Worm (Caenorhabditis elegans) whole organism, L2 larva: ENCODE results near the gene lin-24.

Experiments used
- C34F6.9 ChIP-seq: fragments of 150-350 bp; optimal IDR thresholded peaks from 2 replicates; lab custom pipeline; 2014; ENCODE audit warnings: missing biosample characterization, missing genetic modification characterization
- R02D3.7 ChIP-seq: fragments of 150-350 bp; optimal IDR thresholded peaks from 2 replicates; lab custom pipeline; 2014; ENCODE audit warnings: missing biosample characterization, missing genetic modification characterization
- Y55F3AM.14 ChIP-seq: fragments of 200-800 bp; sonication (Bioruptor generic); optimal IDR thresholded peaks from 2 replicates; lab custom pipeline; 2018; ENCODE audit warnings: mild to moderate bottlenecking, missing genetic modification characterization, missing compliant biosample characterization
- ZK546.5 ChIP-seq: sonication (generic microtip); optimal IDR thresholded peaks from 2 replicates; lab custom pipeline; 2017; ENCODE audit warnings: missing biosample characterization, missing genetic modification characterization
- alr-1 ChIP-seq: fragments of 150-350 bp; optimal IDR thresholded peaks from 2 replicates; lab custom pipeline; 2014; ENCODE audit warnings: missing biosample characterization, missing genetic modification characterization
- ceh-82 ChIP-seq: fragments of 150-350 bp; optimal IDR thresholded peaks from 2 replicates; lab custom pipeline; 2014; ENCODE audit warnings: missing biosample characterization, missing genetic modification characterization
- dmd-4 ChIP-seq: sonication (generic microtip); optimal IDR thresholded peaks from 2 replicates; lab custom pipeline; 2017; ENCODE audit warnings: missing biosample characterization, missing genetic modification characterization
- elt-3 ChIP-seq: sonication (generic microtip); optimal IDR thresholded peaks from 2 replicates; lab custom pipeline; 2017; ENCODE audit warnings: missing biosample characterization, missing genetic modification characterization
- gmeb-1 ChIP-seq: fragments of 150-350 bp; optimal IDR thresholded peaks from 2 replicates; lab custom pipeline; 2014; ENCODE audit warnings: missing biosample characterization, missing genetic modification characterization
- lin-11 ChIP-seq: fragments of 150-350 bp; sonication (generic microtip); optimal IDR thresholded peaks from 2 replicates; lab custom pipeline; 2014; ENCODE audit warnings: missing biosample characterization, missing genetic modification characterization, inconsistent platforms, mixed read lengths
- lin-13 ChIP-seq: fragments of 150-350 bp; optimal IDR thresholded peaks from 2 replicates; lab custom pipeline; 2014; ENCODE audit warnings: missing biosample characterization, missing genetic modification reagents, missing genetic modification characterization
- lin-39 ChIP-seq: fragments of 150-350 bp; optimal IDR thresholded peaks from 2 replicates; lab custom pipeline; 2014; ENCODE audit warnings: missing biosample characterization, missing genetic modification reagents, missing genetic modification characterization
- lsy-2 ChIP-seq, 2 experiments: fragments of 150-350 bp in 1 of 2; sonication (generic microtip) in 1 of 2; optimal IDR thresholded peaks; 2 replicates each; lab custom pipeline; 2014 to 2017; ENCODE audit warnings: missing biosample characterization in 2 of 2, missing genetic modification characterization in 2 of 2
- mab-5 ChIP-seq: fragments of 150-350 bp; optimal IDR thresholded peaks from 2 replicates; lab custom pipeline; 2014; ENCODE audit warnings: missing biosample characterization, missing genetic modification characterization
- mbf-1 ChIP-seq: sonication (generic microtip); optimal IDR thresholded peaks from 2 replicates; lab custom pipeline; 2017; ENCODE audit warnings: missing biosample characterization, missing genetic modification characterization
- mdl-1 ChIP-seq, 2 experiments: fragments of 150-350 bp in 1 of 2; sonication (generic microtip) in 1 of 2; optimal IDR thresholded peaks; 2 replicates each; lab custom pipeline; 2017; ENCODE audit warnings: missing biosample characterization in 2 of 2, missing genetic modification characterization in 2 of 2
- nhr-10 ChIP-seq: sonication (generic microtip); optimal IDR thresholded peaks from 2 replicates; lab custom pipeline; 2017; ENCODE audit warnings: missing biosample characterization, missing genetic modification characterization
- nhr-11 ChIP-seq: fragments of 150-350 bp; optimal IDR thresholded peaks from 2 replicates; lab custom pipeline; 2014; ENCODE audit warnings: missing biosample characterization, missing genetic modification characterization
- nhr-12 ChIP-seq: fragments of 150-350 bp; optimal IDR thresholded peaks from 2 replicates; lab custom pipeline; 2014; ENCODE audit warnings: missing biosample characterization, missing genetic modification characterization
- nhr-21 ChIP-seq: fragments of 150-350 bp; optimal IDR thresholded peaks from 2 replicates; lab custom pipeline; 2014; ENCODE audit warnings: missing biosample characterization, missing genetic modification characterization
- nhr-23 ChIP-seq: fragments of 150-350 bp; optimal IDR thresholded peaks from 2 replicates; lab custom pipeline; 2014; ENCODE audit warnings: missing biosample characterization, missing genetic modification reagents, missing genetic modification characterization
- nhr-25 ChIP-seq: fragments of 150-350 bp; sonication (generic microtip); optimal IDR thresholded peaks from 3 replicates; lab custom pipeline; 2014; ENCODE audit warnings: missing biosample characterization, missing genetic modification characterization
- nhr-6 ChIP-seq: fragments of 150-350 bp; optimal IDR thresholded peaks from 2 replicates; lab custom pipeline; 2014; ENCODE audit warnings: missing biosample characterization, missing genetic modification characterization
- nhr-77 ChIP-seq: fragments of 150-350 bp; optimal IDR thresholded peaks from 2 replicates; lab custom pipeline; 2014; ENCODE audit warnings: missing biosample characterization, missing genetic modification characterization
- peb-1 ChIP-seq: fragments of 150-350 bp; optimal IDR thresholded peaks from 2 replicates; lab custom pipeline; 2014; ENCODE audit warnings: missing biosample characterization, missing genetic modification characterization
- sem-4 ChIP-seq: fragments of 150-350 bp; optimal IDR thresholded peaks from 2 replicates; lab custom pipeline; 2014; ENCODE audit warnings: missing biosample characterization, missing genetic modification reagents, missing genetic modification characterization
- skn-1 ChIP-seq: sonication (generic microtip); optimal IDR thresholded peaks from 2 replicates; lab custom pipeline; 2017; ENCODE audit warnings: missing biosample characterization, missing genetic modification characterization
- snpc-4 ChIP-seq: fragments of 150-350 bp; optimal IDR thresholded peaks from 2 replicates; lab custom pipeline; 2014; ENCODE audit warnings: missing biosample characterization, missing genetic modification characterization
- unc-39 ChIP-seq: fragments of 150-350 bp; optimal IDR thresholded peaks from 2 replicates; lab custom pipeline; 2014; ENCODE audit warnings: missing biosample characterization, missing genetic modification characterization
- unc-55 ChIP-seq: fragments of 150-350 bp; sonication (generic microtip); optimal IDR thresholded peaks from 3 replicates; lab custom pipeline; 2014; ENCODE audit warnings: missing biosample characterization, missing genetic modification reagents, missing genetic modification characterization
- unc-62 ChIP-seq: fragments of 150-350 bp; optimal IDR thresholded peaks from 2 replicates; lab custom pipeline; 2014; ENCODE audit warnings: missing biosample characterization, missing genetic modification reagents, missing genetic modification characterization
- zag-1 ChIP-seq: fragments of 150-350 bp; optimal IDR thresholded peaks from 2 replicates; lab custom pipeline; 2014; ENCODE audit warnings: missing biosample characterization, missing genetic modification characterization
- ztf-11 ChIP-seq: sonication (generic microtip); optimal IDR thresholded peaks from 2 replicates; lab custom pipeline; 2017; ENCODE audit warnings: missing biosample characterization, missing genetic modification characterization
- ztf-4 ChIP-seq: fragments of 150-350 bp; optimal IDR thresholded peaks from 2 replicates; lab custom pipeline; 2014; ENCODE audit warnings: missing biosample characterization, missing genetic modification characterization

The lin-24 gene

DNA sequence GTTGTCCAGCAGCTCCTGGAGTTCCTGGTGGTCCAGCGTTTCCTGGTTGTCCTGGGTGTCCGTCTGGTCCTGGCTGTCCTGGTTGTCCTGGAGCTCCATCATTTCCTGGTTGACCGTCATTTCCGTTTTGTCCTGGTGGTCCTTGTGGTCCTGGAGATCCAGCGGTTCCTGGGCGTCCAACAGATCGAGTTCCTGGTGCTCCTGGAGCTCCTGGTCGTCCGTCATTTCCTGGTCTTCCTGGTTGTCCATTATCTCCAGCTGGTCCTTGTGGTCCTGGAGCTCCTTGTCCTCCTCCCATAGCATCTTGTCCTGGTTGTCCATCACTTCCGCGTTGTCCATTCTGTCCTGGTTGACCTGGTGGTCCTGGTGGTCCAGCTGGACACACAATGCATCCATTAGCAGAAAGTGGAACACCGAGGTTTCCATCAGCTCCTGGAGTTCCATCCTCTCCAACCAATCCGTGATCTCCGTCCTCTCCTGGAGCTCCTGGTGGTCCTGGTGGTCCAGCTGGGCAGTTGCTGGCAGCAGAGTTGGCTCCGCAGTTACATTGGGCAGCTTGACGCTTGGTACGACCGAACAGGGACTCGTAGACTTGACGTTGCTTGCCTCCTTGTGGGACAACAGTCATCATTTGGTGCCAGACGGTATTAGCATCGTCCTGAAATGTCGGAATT, 20.2 kb upstream of the lin-24 start:
- TF ChIP-seq C34F6.9 (tag; lab: Kevin White, UChicago) (no peak), peb-1 (tag; lab: Kevin White, UChicago) (no peak), ceh-82 (tag; lab: Kevin White, UChicago) (no peak), elt-3 (no peak), lsy-2 (tag; optimal IDR thresholded peaks at IDR 0.05; lab: Kevin White, UChicago) (no peak), Y55F3AM.14 (GFP tag; lab: Kevin White, UChicago) (no peak), unc-39 (tag; lab: Kevin White, UChicago) (no peak), mbf-1 (tag; lab: Kevin White, UChicago) (no peak), skn-1 (tag; lab: Kevin White, UChicago) (no peak), nhr-12 (tag; lab: Kevin White, UChicago) (no peak), nhr-11 (tag; lab: Kevin White, UChicago) (no peak), gmeb-1 (tag; lab: Kevin White, UChicago) (no peak), lin-39 (tag; lab: Kevin White, UChicago) (no peak), ztf-11 (tag; lab: Kevin White, UChicago) (no peak), alr-1 (tag; lab: Kevin White, UChicago) (no peak), lin-11 (tag; lab: Kevin White, UChicago) (no peak), dmd-4 (tag; lab: Kevin White, UChicago) (no peak), zag-1 (tag; lab: Kevin White, UChicago) (no peak), sem-4 (tag; lab: Kevin White, UChicago) (no peak)
- TF ChIP-seq, all 48 proteins: peak for 0

DNA sequence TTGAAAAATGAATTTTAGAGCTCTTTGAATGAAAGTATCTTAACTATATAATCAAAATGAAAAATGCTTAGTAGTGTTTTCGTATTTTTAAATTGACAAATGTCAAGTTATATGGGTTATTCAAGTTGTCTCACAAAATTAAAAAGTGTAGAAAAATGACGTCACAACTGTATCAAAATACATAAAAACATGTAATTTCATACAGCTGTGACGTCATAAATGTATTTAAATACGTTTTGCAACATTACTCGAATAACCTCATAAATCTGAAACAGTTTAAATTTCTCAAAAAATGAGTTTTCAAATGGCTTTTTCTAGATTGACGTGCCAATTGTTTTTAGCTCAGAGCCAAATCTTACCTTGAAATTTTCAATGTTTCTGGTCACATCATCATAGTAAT, 19.6 kb upstream of the lin-24 start:
- TF ChIP-seq R02D3.7 (tag; lab: Kevin White, UChicago) (no peak), ZK546.5 (tag; lab: Kevin White, UChicago) (no peak), nhr-12 (tag; lab: Kevin White, UChicago) (no peak), lin-11 (tag; lab: Kevin White, UChicago) (no peak), snpc-4 (tag; lab: Kevin White, UChicago) (no peak), ztf-4 (tag; lab: Kevin White, UChicago) (no peak), gmeb-1 (tag; lab: Kevin White, UChicago) (no peak), mab-5 (tag; lab: Kevin White, UChicago) (no peak)
- TF ChIP-seq, all 48 proteins: peak for 0

ce11 chrIV:12110339-12110738, 19.0 kb upstream of the lin-24 start, which contains the start of gene col-129:
TSS of gene col-129 (minus strand) at chrIV:12110439.
- no peak for TF ChIP-seq elt-3
- TF ChIP-seq unc-62: no peak
- no peak for TF ChIP-seq nhr-6
- TF ChIP-seq nhr-10: no peak
- no peak for TF ChIP-seq unc-55 (GFP tag; lab: Kevin White, UChicago)
- no peak for TF ChIP-seq nhr-21 (tag; lab: Kevin White, UChicago)
- TF ChIP-seq nhr-77 (tag; lab: Kevin White, UChicago): no peak
- TF ChIP-seq nhr-11 (tag; lab: Kevin White, UChicago): no peak
- TF ChIP-seq lin-13 (GFP tag; lab: Kevin White, UChicago): no peak

DNA sequence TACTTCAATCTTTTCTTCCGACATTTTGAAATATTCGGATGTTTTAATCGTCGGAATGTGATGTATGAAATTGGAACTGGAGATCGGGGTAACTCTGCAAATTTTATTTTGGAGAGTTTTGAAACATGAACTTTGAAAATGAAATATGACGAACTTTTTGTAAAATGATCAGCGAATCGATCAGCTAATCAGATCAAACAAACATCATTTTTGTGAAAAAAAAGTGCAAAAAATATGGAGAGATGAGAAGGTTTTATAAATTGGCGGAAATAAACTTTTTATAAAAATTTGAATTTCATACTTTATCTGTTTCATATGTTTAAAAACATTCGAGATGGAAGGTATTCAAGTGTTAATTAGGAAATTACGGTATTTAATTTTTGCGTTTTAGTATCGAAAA, 17.8 kb upstream of the lin-24 start, which contains the start of gene dlc-2:
Gene dlc-2, minus strand, starts transcription at position 101 of the 400 bp plus-strand sequence.
- TF ChIP-seq mdl-1 (tag; optimal IDR thresholded peaks at IDR 0.05; lab: Kevin White, UChicago) (no peak), unc-39 (tag; lab: Kevin White, UChicago) (no peak), lin-39 (tag; lab: Kevin White, UChicago) (no peak), lsy-2 (tag; optimal IDR thresholded peaks at IDR 0.05; lab: Kevin White, UChicago) (no peak), nhr-25 (tag; lab: Kevin White, UChicago) (no peak), ZK546.5 (tag; lab: Kevin White, UChicago) (no peak), mbf-1 (tag; lab: Kevin White, UChicago) (no peak), nhr-23 (tag; lab: Kevin White, UChicago) (no peak), ztf-4 (tag; lab: Kevin White, UChicago) (no peak), ztf-11 (tag; lab: Kevin White, UChicago) (no peak)
